Worm (Caenorhabditis elegans): ENCODE results near the gene bus-5.

Gene bus-5

DNA sequence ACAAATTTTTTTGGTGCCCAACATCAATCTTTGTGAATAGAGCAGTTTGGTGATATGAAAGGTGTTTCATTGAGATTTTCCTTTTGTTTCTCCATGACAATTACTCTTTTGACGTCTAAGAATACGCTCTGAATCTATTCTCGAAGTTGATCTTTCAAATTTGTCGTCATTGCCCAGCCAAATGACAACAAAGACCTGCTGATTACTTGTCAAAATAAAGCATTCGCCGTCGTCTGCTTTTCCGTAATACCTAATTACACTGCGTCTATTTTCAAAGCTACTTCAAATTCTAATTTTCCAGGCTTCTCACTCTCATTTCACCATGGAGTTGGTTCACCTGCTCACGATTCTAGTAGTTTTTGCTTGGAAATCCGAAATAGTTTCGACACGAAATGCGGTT lies 7.6 kb downstream of the bus-5 start, which contains the start of gene F53B1.3:
F53B1.3 (plus strand) TSS at position 301 of the 400 bp plus-strand sequence.
- TF ChIP-seq Y5F2A.4 (GFP tag; optimal IDR thresholded peaks at IDR 0.05) (no peak), lin-38 (GFP tag; IDR thresholded peaks at IDR 0.05) (no peak), ztf-7 (tag; optimal IDR thresholded peaks at IDR 0.05) (no peak), nhr-25 (tag; optimal IDR thresholded peaks at IDR 0.05; ENCODE audit: borderline replicate concordance, insufficient read depth) (no peak), skn-1 (tag; optimal IDR thresholded peaks at IDR 0.05) (no peak), unc-39 (tag; optimal IDR thresholded peaks at IDR 0.05) (no peak), lin-29 (GFP tag; IDR thresholded peaks at IDR 0.05) (no peak), snpc-4 (tag; optimal IDR thresholded peaks at IDR 0.05) (no peak), daf-16 (GFP tag; optimal IDR thresholded peaks at IDR 0.05) (no peak), daf-16 (tag; optimal IDR thresholded peaks at IDR 0.05) (no peak), lir-3 (tag; optimal IDR thresholded peaks at IDR 0.05) (no peak), daf-19 (GFP tag; conservative IDR thresholded peaks at IDR 0.05) (no peak), hlh-11 (tag; optimal IDR thresholded peaks at IDR 0.05) (no peak), lin-39 (tag; optimal IDR thresholded peaks at IDR 0.05) (no peak), ama-1 (optimal IDR thresholded peaks at IDR 0.05) (no peak), nhr-28 (tag; optimal IDR thresholded peaks at IDR 0.05) (no peak), jun-1 (tag; optimal IDR thresholded peaks at IDR 0.05) (no peak), zfp-3 (GFP tag; conservative IDR thresholded peaks at IDR 0.05) (no peak), nhr-42 (GFP tag; IDR thresholded peaks at IDR 0.05) (no peak)

DNA sequence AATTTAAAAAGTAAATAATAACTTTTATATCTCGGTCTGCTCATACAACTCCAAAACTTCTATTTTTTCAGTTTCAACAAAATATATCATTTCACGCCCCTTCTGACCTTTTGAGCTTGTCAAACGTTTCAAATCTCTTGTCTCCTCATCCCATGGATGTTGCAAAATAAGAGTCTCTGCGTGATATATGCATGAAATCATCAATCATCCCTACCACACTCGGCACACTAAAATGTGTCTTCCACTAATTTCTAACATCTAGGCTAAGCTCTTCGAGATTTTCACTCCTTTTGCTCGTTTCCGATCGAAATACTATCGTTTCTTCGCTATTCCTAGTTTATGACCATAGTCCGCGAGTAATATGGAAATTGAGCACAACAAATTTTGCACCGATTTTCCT lies 13.9 kb downstream of the bus-5 start:
- no peak for TF ChIP-seq nhr-11 (tag; optimal IDR thresholded peaks at IDR 0.05)
- TF ChIP-seq mdl-1 (tag; optimal IDR thresholded peaks at IDR 0.05), result no peak
- no peak for TF ChIP-seq daf-12 (tag; optimal IDR thresholded peaks at IDR 0.05)
- no peak for TF ChIP-seq ama-1 (optimal IDR thresholded peaks at IDR 0.05)
- no peak for TF ChIP-seq lin-39 (tag; optimal IDR thresholded peaks at IDR 0.05)
- no peak for TF ChIP-seq egl-43 (GFP tag; IDR thresholded peaks at IDR 0.05)
- no peak for TF ChIP-seq zfp-3 (GFP tag; conservative IDR thresholded peaks at IDR 0.05)
- no peak for TF ChIP-seq daf-16 (GFP tag; optimal IDR thresholded peaks at IDR 0.05)
- no peak for TF ChIP-seq daf-16 (tag; optimal IDR thresholded peaks at IDR 0.05)
- no peak for TF ChIP-seq T20F7.1 (GFP tag; optimal IDR thresholded peaks at IDR 0.05)
- TF ChIP-seq lsy-2 (tag; optimal IDR thresholded peaks at IDR 0.05), result no peak
- TF ChIP-seq daf-19 (GFP tag; conservative IDR thresholded peaks at IDR 0.05), result no peak
- TF ChIP-seq nhr-6 (tag; optimal IDR thresholded peaks at IDR 0.05), result no peak

DNA sequence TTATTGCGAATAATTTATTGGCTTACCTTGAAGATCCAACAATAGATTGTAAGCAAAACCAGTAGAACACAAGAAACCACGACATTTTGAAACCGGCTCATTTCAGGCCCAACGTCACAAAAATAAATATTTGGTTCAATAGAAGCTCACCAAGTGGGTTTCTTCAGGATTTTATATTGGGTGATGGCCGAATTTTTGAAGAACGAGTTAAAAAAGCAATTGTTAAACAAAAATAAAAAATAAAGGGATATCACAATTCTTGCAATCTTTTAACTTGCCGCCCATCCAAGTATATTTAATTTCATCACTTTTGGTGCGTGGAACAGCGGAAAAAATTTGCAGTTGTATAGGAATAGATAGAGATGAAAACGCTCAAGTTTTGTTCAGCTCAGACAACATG lies 16.1 kb downstream of the bus-5 start, which contains the start of gene T21D9.2:
T21D9.2 (minus strand) TSS at position 101 of the 400 bp plus-strand sequence.
- TF ChIP-seq gei-8 (GFP tag; optimal IDR thresholded peaks at IDR 0.05) (no peak), dmd-8 (GFP tag; IDR thresholded peaks at IDR 0.05) (no peak), sdz-12 (GFP tag; optimal IDR thresholded peaks at IDR 0.05) (no peak), madf-9 (GFP tag; conservative IDR thresholded peaks at IDR 0.05) (no peak), daf-16 (GFP tag; optimal IDR thresholded peaks at IDR 0.05) (no peak), daf-16 (tag; optimal IDR thresholded peaks at IDR 0.05) (no peak), nhr-102 (tag; optimal IDR thresholded peaks at IDR 0.05) (no peak), ZK546.5 (tag; optimal IDR thresholded peaks at IDR 0.05) (no peak), Y5F2A.4 (GFP tag; optimal IDR thresholded peaks at IDR 0.05) (no peak), lin-15B (tag; optimal IDR thresholded peaks at IDR 0.05) (no peak)

DNA sequence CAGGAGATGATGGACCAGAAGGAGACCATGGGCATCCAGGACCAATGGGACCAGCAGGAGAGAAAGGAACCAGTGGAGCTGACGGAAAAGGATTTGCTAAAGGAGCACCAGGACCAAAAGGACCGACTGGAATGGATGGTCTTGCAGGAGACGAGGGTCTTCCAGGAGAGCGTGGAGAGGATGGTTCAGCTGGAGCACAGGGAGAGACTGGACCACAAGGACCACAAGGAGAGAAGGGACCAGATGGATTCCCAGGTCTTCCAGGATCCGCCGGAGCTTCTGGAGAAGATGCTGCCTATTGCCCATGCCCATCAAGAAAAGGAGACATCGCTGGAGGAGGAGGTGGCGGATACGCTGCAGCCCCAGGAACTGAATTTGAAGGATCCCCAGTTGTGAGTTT lies 18.8 kb downstream of the bus-5 start:
- TF ChIP-seq set-16 (GFP tag; IDR thresholded peaks at IDR 0.05) (peak; percentile 70), snpc-4 (tag; optimal IDR thresholded peaks at IDR 0.05) (no peak), lin-15B (tag; optimal IDR thresholded peaks at IDR 0.05) (no peak), Y75B8A.6 (GFP tag; IDR thresholded peaks at IDR 0.05) (no peak), unc-62 (GFP tag; optimal IDR thresholded peaks at IDR 0.05 in 1 of 2) (peak in 1 of 2 experiments; percentile 79), unc-62 (tag; optimal IDR thresholded peaks at IDR 0.05) (no peak), nhr-76 (tag; optimal IDR thresholded peaks at IDR 0.05) (no peak), dpl-1 (GFP tag; optimal IDR thresholded peaks at IDR 0.05) (no peak), pqm-1 (tag; optimal IDR thresholded peaks at IDR 0.05) (no peak), unc-39 (tag; optimal IDR thresholded peaks at IDR 0.05) (no peak), dmd-9 (GFP tag; IDR thresholded peaks at IDR 0.05) (no peak), hmg-1.1 (GFP tag; IDR thresholded peaks at IDR 0.05) (no peak), ceh-28 (tag; optimal IDR thresholded peaks at IDR 0.05) (no peak), dve-1 (tag; optimal IDR thresholded peaks at IDR 0.05; ENCODE audit: insufficient read depth) (no peak), dmd-8 (GFP tag; IDR thresholded peaks at IDR 0.05) (no peak), madf-5 (GFP tag; IDR thresholded peaks at IDR 0.05) (no peak), ztf-7 (tag; optimal IDR thresholded peaks at IDR 0.05) (no peak), rbr-2 (tag; optimal IDR thresholded peaks at IDR 0.05) (no peak)

Measured in whole organism, L4 larva.